Worm (Caenorhabditis elegans) whole organism, L4 larva: ENCODE data around the gene Y41C4A.11.

Source experiments
- aly-2 ChIP-seq: sonication (generic microtip); optimal IDR thresholded peaks from 2 replicates; lab custom pipeline; 2018; ENCODE audit warnings: missing biosample characterization, missing genetic modification characterization
- arid-1 ChIP-seq: fragments of 200-800 bp; sonication (Bioruptor generic); conservative IDR thresholded peaks from 2 replicates; pipeline ENCODE4 v1.3.6; 2022; ENCODE audit warnings: missing genetic modification reagents, missing genetic modification characterization, missing compliant biosample characterization
- dmd-6 ChIP-seq: fragments of 200-800 bp; sonication (Bioruptor generic); IDR thresholded peaks from 2 replicates; pipeline ENCODE4 v1.3.6; 2022; ENCODE audit warnings: missing genetic modification reagents, missing genetic modification characterization, missing compliant biosample characterization
- egl-43 ChIP-seq: fragments of 200-800 bp; sonication (Bioruptor generic); IDR thresholded peaks from 2 replicates; pipeline ENCODE4 v1.3.6; 2022; ENCODE audit warnings: missing genetic modification reagents, missing genetic modification characterization, missing compliant biosample characterization
- jun-1 ChIP-seq: fragments of 150-350 bp; optimal IDR thresholded peaks from 2 replicates; lab custom pipeline; 2014; ENCODE audit warnings: missing biosample characterization, missing genetic modification reagents, missing genetic modification characterization
- lin-13 ChIP-seq: fragments of 150-350 bp; optimal IDR thresholded peaks from 2 replicates; lab custom pipeline; 2014; ENCODE audit warnings: missing biosample characterization, missing genetic modification reagents, missing genetic modification characterization
- lsy-2 ChIP-seq, 2 experiments: fragments of 150-350 bp in 1 of 2; sonication (generic microtip) in 1 of 2; optimal IDR thresholded peaks; 2 replicates each; lab custom pipeline; 2014 to 2017; ENCODE audit warnings: missing biosample characterization in 2 of 2, missing genetic modification characterization in 2 of 2
- madf-5 ChIP-seq, 2 experiments: fragments of 200-800 bp; sonication (Bioruptor generic); IDR thresholded peaks; 2 replicates each; pipeline ENCODE4 v1.3.6; 2022; ENCODE audit warnings: missing compliant biosample characterization in 2 of 2, missing genetic modification characterization in 2 of 2
- mxl-2 ChIP-seq: fragments of 200-800 bp; sonication (Bioruptor generic); conservative IDR thresholded peaks from 2 replicates; pipeline ENCODE4 v1.3.6; 2022; ENCODE audit warnings: missing genetic modification reagents, missing genetic modification characterization, missing compliant biosample characterization
- nhr-111 ChIP-seq: fragments of 200-800 bp; sonication (Bioruptor generic); optimal IDR thresholded peaks from 2 replicates; lab custom pipeline; 2018; ENCODE audit warnings: mild to moderate bottlenecking, missing genetic modification characterization, missing compliant biosample characterization
- nhr-77 ChIP-seq: fragments of 150-350 bp; optimal IDR thresholded peaks from 2 replicates; lab custom pipeline; 2014; ENCODE audit warnings: missing biosample characterization, missing genetic modification characterization
- snpc-4 ChIP-seq: fragments of 150-350 bp; optimal IDR thresholded peaks from 2 replicates; lab custom pipeline; 2014; ENCODE audit warnings: missing biosample characterization, missing genetic modification characterization

- TF ChIP-seq nhr-111 (GFP tag; lab: Kevin White, UChicago), result no peak
- no peak for TF ChIP-seq jun-1 (tag; lab: Kevin White, UChicago)
- no peak for TF ChIP-seq madf-5 (GFP tag; IDR thresholded peaks at IDR 0.05; lab: Robert Waterston, UW)
- TF ChIP-seq lin-13, result no peak
- no peak for TF ChIP-seq snpc-4 (tag; lab: Kevin White, UChicago)
- no peak for TF ChIP-seq mxl-2 (GFP tag; lab: Robert Waterston, UW)
- TF ChIP-seq arid-1, result no peak
- TF ChIP-seq aly-2 (tag; lab: Kevin White, UChicago), result no peak
- TF ChIP-seq dmd-6, result no peak
- no peak for TF ChIP-seq nhr-77 (tag; lab: Kevin White, UChicago)
- no peak for TF ChIP-seq lsy-2 (tag; optimal IDR thresholded peaks at IDR 0.05; lab: Kevin White, UChicago)
- no peak for TF ChIP-seq egl-43 (GFP tag; lab: Robert Waterston, UW)
These were observed 19.7 kb upstream of the Y41C4A.11 start, which contains the start of gene pqn-84 for ce11 chrIII:11699959-11700358.
